Worm (Caenorhabditis elegans): Measurements from ENCODE around the gene fbxb-30.

fbxb-30 gene

ce11 chrII:1001351-1001750 lies at the start of gene fbxb-30, which contains the start of gene F45D11.5:
fbxb-30 (minus strand) TSS chrII:1001451.
F45D11.5 (plus strand) TSS chrII:1001702.
- TF ChIP-seq hlh-30 (tag; optimal IDR thresholded peaks at IDR 0.05; ENCODE audit: insufficient read depth) (no peak), mec-3 (tag; optimal IDR thresholded peaks at IDR 0.05; ENCODE audit: borderline replicate concordance) (no peak), lin-11 (tag; optimal IDR thresholded peaks at IDR 0.05) (no peak), che-1 (tag; optimal IDR thresholded peaks at IDR 0.05) (no peak)

- TF ChIP-seq rnt-1 (tag; optimal IDR thresholded peaks at IDR 0.05) (no peak), unc-3 (GFP tag; conservative IDR thresholded peaks at IDR 0.05) (no peak), unc-3 (tag; optimal IDR thresholded peaks at IDR 0.05) (no peak), nhr-11 (tag; optimal IDR thresholded peaks at IDR 0.05) (no peak), ceh-24 (tag; optimal IDR thresholded peaks at IDR 0.05) (no peak), pat-9 (tag; optimal IDR thresholded peaks at IDR 0.05) (no peak), syd-9 (tag; optimal IDR thresholded peaks at IDR 0.05) (no peak), sox-4 (tag; optimal IDR thresholded peaks at IDR 0.05) (no peak), hlh-30 (tag; optimal IDR thresholded peaks at IDR 0.05; ENCODE audit: insufficient read depth) (no peak), ztf-16 (tag; optimal IDR thresholded peaks at IDR 0.05) (no peak), sox-2 (GFP tag; IDR thresholded peaks at IDR 0.05) (no peak), fkh-6 (tag; optimal IDR thresholded peaks at IDR 0.05) (no peak), hlh-15 (tag; optimal IDR thresholded peaks at IDR 0.05) (no peak), gmeb-2 (tag; optimal IDR thresholded peaks at IDR 0.05) (no peak), elt-4 (tag; optimal IDR thresholded peaks at IDR 0.05) (no peak), hlh-13 (GFP tag; optimal IDR thresholded peaks at IDR 0.05) (no peak), ceh-31 (tag; optimal IDR thresholded peaks at IDR 0.05) (no peak), dve-1 (tag; optimal IDR thresholded peaks at IDR 0.05) (no peak), nfya-1 (tag; optimal IDR thresholded peaks at IDR 0.05) (no peak), tbx-7 (tag; optimal IDR thresholded peaks at IDR 0.05) (no peak)
These were observed 48.6 kb upstream of the fbxb-30 start, which contains the start of gene fbxb-40 for ce11 chrII:1049849-1050248. fbxb-40 (minus strand) TSS chrII:1049949.

DNA sequence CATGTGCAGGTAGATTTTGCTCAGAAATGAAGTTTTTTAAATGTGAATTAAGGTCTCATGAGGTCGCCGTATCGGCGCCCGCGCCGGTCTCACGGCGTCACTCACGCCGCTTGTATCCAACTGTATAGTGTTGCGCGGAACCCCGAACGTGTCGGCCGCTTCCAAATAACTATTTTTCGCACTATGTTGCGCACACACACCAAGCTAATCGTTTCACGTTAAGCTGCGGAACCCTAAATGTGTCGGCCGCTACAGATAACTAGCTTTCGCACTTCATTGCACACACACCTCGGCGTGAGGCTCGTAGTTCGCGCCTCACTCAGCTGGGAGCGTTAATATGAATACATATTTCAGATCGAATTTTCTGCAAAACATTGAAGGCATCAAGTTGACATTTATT lies 45.7 kb upstream of the fbxb-30 start:
- TF ChIP-seq ref-2 (tag; optimal IDR thresholded peaks at IDR 0.05) (no peak), K09A11.1 (tag; optimal IDR thresholded peaks at IDR 0.05; ENCODE audit: insufficient read depth) (no peak), ceh-14 (tag; optimal IDR thresholded peaks at IDR 0.05) (no peak), K02D7.2 (tag; optimal IDR thresholded peaks at IDR 0.05) (no peak), npax-4 (tag; optimal IDR thresholded peaks at IDR 0.05) (no peak), mec-3 (tag; optimal IDR thresholded peaks at IDR 0.05; ENCODE audit: borderline replicate concordance) (no peak), pat-9 (tag; optimal IDR thresholded peaks at IDR 0.05) (no peak), ceh-34 (tag; optimal IDR thresholded peaks at IDR 0.05) (no peak), C38D4.7 (GFP tag; optimal IDR thresholded peaks at IDR 0.05) (no peak), ceh-24 (tag; optimal IDR thresholded peaks at IDR 0.05) (no peak), T23F11.4 (GFP tag; optimal IDR thresholded peaks at IDR 0.05) (no peak), sox-2 (GFP tag; IDR thresholded peaks at IDR 0.05) (no peak), pqm-1 (tag; optimal IDR thresholded peaks at IDR 0.05) (no peak), fax-1 (tag; optimal IDR thresholded peaks at IDR 0.05) (no peak), ceh-30 (tag; optimal IDR thresholded peaks at IDR 0.05) (no peak), ztf-16 (tag; optimal IDR thresholded peaks at IDR 0.05) (no peak), ceh-22 (tag; optimal IDR thresholded peaks at IDR 0.05) (no peak), C08G9.2 (tag; optimal IDR thresholded peaks at IDR 0.05) (no peak)

- TF ChIP-seq C38D4.7 (GFP tag; optimal IDR thresholded peaks at IDR 0.05) (no peak), madf-2 (tag; optimal IDR thresholded peaks at IDR 0.05) (no peak), hlh-15 (tag; optimal IDR thresholded peaks at IDR 0.05) (no peak)
These were observed 44.4 kb upstream of the fbxb-30 start, which contains the start of gene str-148 for ce11 chrII:1045692-1046091. str-148 (plus strand) TSS chrII:1045992.
